Worm (Caenorhabditis elegans) whole organism, mixed stage, embryonic: ENCODE measurements around the gene C05B5.12.

Experiments used
- M03D4.4 ChIP-seq: sonication (generic microtip); optimal IDR thresholded peaks from 2 replicates; lab custom pipeline; 2017; ENCODE audit warnings: mild to moderate bottlenecking, missing genetic modification characterization, missing compliant biosample characterization
- ceh-83 ChIP-seq: fragments of 200-800 bp; sonication (Bioruptor generic); optimal IDR thresholded peaks from 2 replicates; lab custom pipeline; 2018; ENCODE audit warnings: mild to moderate bottlenecking, missing genetic modification characterization, missing compliant biosample characterization
- ces-1 ChIP-seq: fragments of 150-350 bp; optimal IDR thresholded peaks from 2 replicates; lab custom pipeline; 2014; ENCODE audit warnings: missing biosample characterization, missing genetic modification reagents, missing genetic modification characterization
- elt-3 ChIP-seq: fragments of 150-350 bp; optimal IDR thresholded peaks from 2 replicates; lab custom pipeline; 2014; ENCODE audit warnings: missing biosample characterization, missing genetic modification characterization
- lin-13 ChIP-seq: fragments of 150-350 bp; optimal IDR thresholded peaks from 2 replicates; lab custom pipeline; 2014; ENCODE audit warnings: missing biosample characterization, missing genetic modification characterization
- lsy-2 ChIP-seq: fragments of 150-350 bp; optimal IDR thresholded peaks from 2 replicates; lab custom pipeline; 2014; ENCODE audit warnings: missing biosample characterization, missing genetic modification characterization
- mab-5 ChIP-seq: fragments of 150-350 bp; optimal IDR thresholded peaks from 2 replicates; lab custom pipeline; 2014; ENCODE audit warnings: missing biosample characterization, missing genetic modification characterization
- nhr-12 ChIP-seq: fragments of 150-350 bp; optimal IDR thresholded peaks from 2 replicates; lab custom pipeline; 2014; ENCODE audit warnings: missing biosample characterization, missing genetic modification characterization
- nhr-76 ChIP-seq: sonication (generic microtip); optimal IDR thresholded peaks from 2 replicates; lab custom pipeline; 2017; ENCODE audit warnings: missing biosample characterization, missing genetic modification characterization
- snpc-4 ChIP-seq: fragments of 150-350 bp; optimal IDR thresholded peaks from 2 replicates; lab custom pipeline; 2014; ENCODE audit warnings: missing biosample characterization, missing genetic modification characterization
- tbx-8 ChIP-seq: fragments of 200-800 bp; sonication (Bioruptor generic); optimal IDR thresholded peaks from 2 replicates; lab custom pipeline; 2018; ENCODE audit warnings: mild to moderate bottlenecking, missing genetic modification characterization, moderate library complexity, missing compliant biosample characterization
- unc-62 ChIP-seq: fragments of 150-350 bp; optimal IDR thresholded peaks from 2 replicates; lab custom pipeline; 2014; ENCODE audit warnings: missing biosample characterization, missing genetic modification reagents, missing genetic modification characterization
- zip-8 ChIP-seq: fragments of 150-350 bp; optimal IDR thresholded peaks from 2 replicates; lab custom pipeline; 2014; ENCODE audit warnings: missing biosample characterization, missing genetic modification characterization
- ztf-11 ChIP-seq: fragments of 150-350 bp; optimal IDR thresholded peaks from 2 replicates; lab custom pipeline; 2014; ENCODE audit warnings: missing biosample characterization, missing genetic modification characterization

DNA sequence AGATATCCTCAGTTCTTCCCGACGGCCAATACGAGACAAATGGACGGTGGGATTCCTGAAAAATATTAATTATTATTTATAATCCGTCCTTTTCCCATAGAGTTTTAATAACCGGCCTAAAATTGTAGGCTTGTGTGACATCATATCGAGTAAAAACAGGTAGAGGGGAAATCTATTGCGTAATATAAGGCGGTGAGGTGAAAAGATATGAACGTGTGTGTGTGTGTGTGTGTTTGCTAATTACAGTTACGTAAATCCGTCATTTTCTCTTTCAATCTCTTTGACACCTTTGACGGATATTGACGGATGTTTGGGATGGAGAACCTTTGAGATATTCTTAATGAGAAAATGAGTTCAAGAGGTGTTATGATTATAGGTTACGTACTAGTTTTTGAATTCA is 21.7 kb upstream of the C05B5.12 start:
- peak; percentile 65 for TF ChIP-seq unc-62
- TF ChIP-seq ztf-11 (tag; lab: Kevin White, UChicago): no peak
- TF ChIP-seq elt-3: no peak
- no peak for TF ChIP-seq mab-5 (tag; lab: Kevin White, UChicago)
- no peak for TF ChIP-seq nhr-76 (tag; lab: Kevin White, UChicago)
- TF ChIP-seq snpc-4 (tag; lab: Kevin White, UChicago): no peak
- TF ChIP-seq lin-13 (tag; lab: Kevin White, UChicago): no peak
- peak; percentile 99 for TF ChIP-seq zip-8 (tag; lab: Kevin White, UChicago)
- TF ChIP-seq lsy-2 (tag; lab: Kevin White, UChicago): no peak
- no peak for TF ChIP-seq nhr-12 (tag; lab: Kevin White, UChicago)
- TF ChIP-seq ces-1 (GFP tag; lab: Kevin White, UChicago): no peak
- no peak for TF ChIP-seq M03D4.4 (tag; lab: Kevin White, UChicago)
- no peak for TF ChIP-seq tbx-8 (GFP tag; lab: Kevin White, UChicago)
- no peak for TF ChIP-seq ceh-83 (GFP tag; lab: Kevin White, UChicago)
